Worm (Caenorhabditis elegans) whole organism, L4 larva: ENCODE results near the gene srh-265.

Experiments
- F10B5.3 ChIP-seq: sonication (generic microtip); optimal IDR thresholded peaks from 2 replicates; lab custom pipeline; 2016; ENCODE audit warnings: mild to moderate bottlenecking, missing genetic modification characterization, missing compliant biosample characterization
- fkh-10 ChIP-seq: fragments of 150-350 bp; optimal IDR thresholded peaks from 2 replicates; lab custom pipeline; 2014; ENCODE audit warnings: missing biosample characterization, missing genetic modification reagents, missing genetic modification characterization
- php-3 ChIP-seq: fragments of 200-800 bp; sonication (Bioruptor generic); IDR thresholded peaks from 2 replicates; pipeline ENCODE4 v1.3.6; 2022; ENCODE audit warnings: missing genetic modification reagents, missing genetic modification characterization, missing compliant biosample characterization
- pqm-1 ChIP-seq: sonication (generic microtip); optimal IDR thresholded peaks from 2 replicates; lab custom pipeline; 2017; ENCODE audit warnings: missing biosample characterization, missing genetic modification characterization

DNA sequence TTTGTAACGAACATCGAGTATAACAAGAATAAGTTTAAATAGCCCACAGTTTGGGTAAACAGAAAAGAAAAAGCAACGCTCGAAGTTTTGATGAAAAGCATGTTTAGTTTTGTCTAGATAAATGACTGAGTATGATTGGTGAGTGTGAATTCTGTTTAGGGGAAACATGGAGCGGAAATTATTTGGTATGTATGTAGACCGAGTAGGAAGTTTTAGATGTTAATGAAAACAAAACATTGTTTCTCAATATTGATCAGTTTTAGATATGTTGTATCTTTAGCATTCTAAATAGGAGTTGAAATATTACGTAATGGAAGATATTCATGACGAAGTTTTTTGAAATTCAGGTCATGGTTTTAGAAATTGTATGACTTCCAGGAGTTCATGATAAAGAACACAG, 3.4 kb upstream of the srh-265 start, which contains the start of gene srbc-63:
- TF ChIP-seq fkh-10 (GFP tag; lab: Kevin White, UChicago) (no peak), php-3 (no peak), F10B5.3 (tag; lab: Kevin White, UChicago) (no peak), pqm-1 (tag; lab: Kevin White, UChicago) (no peak)
